Worm (Caenorhabditis elegans) whole organism, midembryonic: Measurements from ENCODE around the gene Y17G7B.18.

Experiments used
- flt-1 ChIP-seq: fragments of 200-800 bp; sonication (Bioruptor generic); IDR thresholded peaks from 2 replicates; pipeline ENCODE4 v1.3.6; 2022; ENCODE audit warnings: missing genetic modification characterization, missing compliant biosample characterization
- klf-2 ChIP-seq: fragments of 200-800 bp; sonication (Bioruptor generic); conservative IDR thresholded peaks from 2 replicates; pipeline ENCODE4 v1.3.6; 2022; ENCODE audit warnings: missing genetic modification reagents, missing genetic modification characterization, missing compliant biosample characterization
- med-1 ChIP-seq: sonication (generic microtip); optimal IDR thresholded peaks from 2 replicates; lab custom pipeline; 2017; ENCODE audit warnings: missing genetic modification characterization, mild to moderate bottlenecking, missing compliant biosample characterization, antibody characterized with exemption, missing genetic modification reagents; ENCODE audit not compliant: insufficient read depth
- ref-1 ChIP-seq: fragments of 200-800 bp; sonication (Bioruptor generic); conservative IDR thresholded peaks from 2 replicates; pipeline ENCODE4 v1.3.6; 2022; ENCODE audit warnings: missing genetic modification reagents, missing genetic modification characterization, missing compliant biosample characterization
- ztf-29 ChIP-seq: fragments of 200-800 bp; sonication (Bioruptor generic); IDR thresholded peaks from 2 replicates; pipeline ENCODE4 v1.3.6; 2022; ENCODE audit warnings: missing genetic modification reagents, missing genetic modification characterization, missing compliant biosample characterization

- peak; percentile 61; the same call in 1 of the 2 replicates for TF ChIP-seq flt-1 (GFP tag; lab: Robert Waterston, UW)
- no peak for TF ChIP-seq klf-2 (GFP tag; lab: Robert Waterston, UW)
- TF ChIP-seq ztf-29 = no peak
- no peak for TF ChIP-seq ref-1 (GFP tag; lab: Robert Waterston, UW)
- no peak for TF ChIP-seq med-1 (GFP tag; lab: Kevin White, UChicago)
These were observed 5.3 kb downstream of the Y17G7B.18 start for ce11 chrII:12102365-12102764.
